Fruit fly (Drosophila melanogaster): ENCODE results near the gene CG32269.

CG32269 gene

dm6 chr3L:3252884-3253283 is 44.1 kb upstream of the CG32269 start:
- TF ChIP-seq CG3032 (tag; optimal IDR thresholded peaks at IDR 0.05), result peak; percentile 2
- peak; percentile 13 for TF ChIP-seq acj6 (GFP tag; optimal IDR thresholded peaks at IDR 0.05)
- TF ChIP-seq CG15336 (GFP tag; IDR thresholded peaks at IDR 0.05), result peak; percentile 59
- TF ChIP-seq CG4318 (GFP tag; optimal IDR thresholded peaks at IDR 0.05), result peak; percentile 7
- TF ChIP-seq CG3919 (GFP tag; optimal IDR thresholded peaks at IDR 0.05), result no peak
- TF ChIP-seq svp (GFP tag), result peak; percentile 10
- peak; percentile 49 for TF ChIP-seq OdsH (GFP tag; optimal IDR thresholded peaks at IDR 0.05)
- TF ChIP-seq eg (GFP tag; IDR thresholded peaks at IDR 0.05), result 0 out of 3 replicates have a peak, but pooled peaks have one; percentile 8
- TF ChIP-seq CG8119 (GFP tag; IDR thresholded peaks at IDR 0.05), result 0 out of 3 replicates have a peak, but pooled peaks have one; percentile 23
- no peak for TF ChIP-seq fd85E (GFP tag; optimal IDR thresholded peaks at IDR 0.05)
- 0 out of 3 replicates have a peak, but pooled peaks have one; percentile 8 for TF ChIP-seq CG6163 (GFP tag; IDR thresholded peaks at IDR 0.05)
- no peak for TF ChIP-seq CG11762 (GFP tag; optimal IDR thresholded peaks at IDR 0.05; ENCODE audit: insufficient read depth)
- no peak for TF ChIP-seq CG6808 (GFP tag; optimal IDR thresholded peaks at IDR 0.05)
- TF ChIP-seq Hr4 (GFP tag; optimal IDR thresholded peaks at IDR 0.05), result peak; percentile 48
- peak; percentile 73 for TF ChIP-seq CG32006 (GFP tag; optimal IDR thresholded peaks at IDR 0.05)
- TF ChIP-seq CG9139 (GFP tag; optimal IDR thresholded peaks at IDR 0.05), result no peak
- no peak for TF ChIP-seq CG16779 (tag; optimal IDR thresholded peaks at IDR 0.05)
- peak; percentile 8 for TF ChIP-seq Sox14 (GFP tag; optimal IDR thresholded peaks at IDR 0.05)
- no peak for TF ChIP-seq dac (GFP tag; optimal IDR thresholded peaks at IDR 0.05)
- no peak for TF ChIP-seq esn (GFP tag; optimal IDR thresholded peaks at IDR 0.05)
- peak in 1 of 2 experiments; percentile 43 for TF ChIP-seq salr (GFP tag; optimal IDR thresholded peaks at IDR 0.05)
- peak; percentile 28 for TF ChIP-seq achi (GFP tag; optimal IDR thresholded peaks at IDR 0.05)
- TF ChIP-seq pdm3 (GFP tag; optimal IDR thresholded peaks at IDR 0.05), result peak; percentile 49
- peak in 1 of 2 experiments; percentile 15 for TF ChIP-seq ss (GFP tag; optimal IDR thresholded peaks at IDR 0.05)
- TF ChIP-seq Ets21C (GFP tag; optimal IDR thresholded peaks at IDR 0.05), result no peak
- peak; percentile 85 for TF ChIP-seq Eip78C (GFP tag)

DNA sequence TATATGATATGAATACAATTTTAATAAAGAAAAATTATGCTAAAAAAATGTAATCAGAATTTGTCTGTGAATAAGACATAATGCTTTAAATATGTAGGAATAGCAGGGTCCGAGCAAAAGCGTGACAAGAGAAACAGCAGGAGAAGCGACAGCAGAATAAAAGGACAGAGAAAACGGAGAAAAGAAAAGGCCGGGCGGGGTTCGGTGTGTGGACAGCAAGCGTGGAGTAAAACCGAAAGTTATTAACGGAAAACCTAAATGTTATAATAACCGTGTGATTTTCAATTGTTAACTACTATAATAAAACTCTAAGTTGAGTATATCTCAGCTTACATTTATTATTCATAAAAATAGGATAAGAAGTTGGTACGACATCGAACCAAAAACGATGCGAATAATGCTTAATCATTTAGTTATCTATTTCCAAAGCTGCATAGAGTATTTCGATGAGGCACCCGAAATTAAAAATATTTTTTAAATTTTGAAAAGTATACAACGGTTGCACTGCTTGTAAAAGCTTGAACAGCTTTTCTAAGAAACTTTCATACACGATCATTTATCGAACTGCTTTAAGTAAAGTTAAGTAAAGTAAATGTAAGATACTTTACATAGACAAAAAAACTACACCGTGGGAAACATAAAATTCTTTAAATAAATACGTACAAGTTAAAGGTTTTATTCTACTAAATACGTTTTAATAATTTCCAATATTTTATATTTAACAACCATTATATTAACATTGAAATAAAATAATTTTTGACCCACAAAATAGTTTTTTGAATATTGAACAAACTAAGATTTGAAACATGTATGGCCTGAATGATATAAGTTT is 43.1 kb upstream of the CG32269 start:
- TF ChIP-seq Blimp-1 (GFP tag; optimal IDR thresholded peaks at IDR 0.05) (peak; percentile 64), pdm3 (GFP tag; optimal IDR thresholded peaks at IDR 0.05) (no peak), CG15336 (GFP tag; IDR thresholded peaks at IDR 0.05) (peak; percentile 65), ss (GFP tag; optimal IDR thresholded peaks at IDR 0.05) (no peak), svp (GFP tag) (peak; percentile 75), Eip78C (GFP tag) (peak; percentile 55), CG8119 (GFP tag; IDR thresholded peaks at IDR 0.05) (peak; percentile 37; the same call in 1 of the 3 replicates), eg (GFP tag; IDR thresholded peaks at IDR 0.05) (peak; percentile 67; the same call in 2 of the 3 replicates), Eip93F (GFP tag; optimal IDR thresholded peaks at IDR 0.05) (no peak), vri (GFP tag; optimal IDR thresholded peaks at IDR 0.05) (peak; percentile 39)

DNA sequence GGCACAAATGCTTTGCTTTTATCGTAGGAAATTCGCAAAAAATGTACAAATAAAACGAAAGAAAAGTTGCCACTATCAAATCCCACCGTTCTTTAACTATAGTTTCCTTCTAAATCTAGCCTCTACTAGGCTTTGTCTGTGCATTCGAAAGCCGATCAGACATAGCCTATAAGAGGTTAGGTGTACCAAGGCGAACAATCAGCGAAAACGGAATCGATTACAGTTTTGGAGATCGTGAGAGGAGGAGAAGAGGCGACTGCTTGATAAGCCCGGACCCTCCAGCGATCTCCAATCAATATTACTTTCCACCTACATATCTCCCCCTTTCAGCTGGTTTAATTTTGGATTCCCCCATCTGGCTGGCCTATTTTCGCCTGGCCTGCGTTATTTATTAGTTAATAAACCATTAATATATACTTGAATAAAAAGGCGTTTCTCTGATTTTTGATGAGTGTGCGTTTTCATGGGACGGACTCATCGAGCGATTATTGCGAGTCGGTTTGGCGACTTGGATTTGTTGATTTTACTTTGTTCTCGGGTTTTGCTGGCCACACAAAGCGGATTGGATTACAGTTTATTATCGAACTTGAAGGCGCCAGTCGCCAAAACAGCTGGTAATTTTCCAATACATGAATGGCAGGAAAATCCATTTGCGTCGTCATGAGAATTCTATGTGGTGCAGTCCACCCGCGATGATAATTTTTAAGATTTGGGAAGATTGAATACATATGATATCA is 42.3 kb upstream of the CG32269 start:
- TF ChIP-seq OdsH (GFP tag; optimal IDR thresholded peaks at IDR 0.05) (peak; percentile 6), Eip93F (GFP tag; optimal IDR thresholded peaks at IDR 0.05) (peak; percentile 79), Met (GFP tag; optimal IDR thresholded peaks at IDR 0.05) (no peak), svp (GFP tag) (peak; percentile 80), net (GFP tag; optimal IDR thresholded peaks at IDR 0.05) (peak; percentile 27), CG31627 (GFP tag; optimal IDR thresholded peaks at IDR 0.05) (no peak), CG1621 (tag; optimal IDR thresholded peaks at IDR 0.05) (no peak), Eip78C (GFP tag) (peak; percentile 40), Smox (GFP tag; optimal IDR thresholded peaks at IDR 0.05) (peak; percentile 18), Eip75B (GFP tag; optimal IDR thresholded peaks at IDR 0.05) (no peak), vri (GFP tag; optimal IDR thresholded peaks at IDR 0.05) (peak; percentile 4), esn (GFP tag; optimal IDR thresholded peaks at IDR 0.05) (peak; percentile 30)

All from whole organism, prepupa.